Fruit fly (Drosophila melanogaster): ENCODE data around the gene MED30.
A peak's percentile ranks its signal among the peaks of the same experiment; 100 is the strongest.

MED30 gene

dm6 chr3L:606490-607327 lies 47.2 kb downstream of the MED30 start, which contains the start of gene Reg-2 (continued):
- TF ChIP-seq dm (GFP tag; optimal IDR thresholded peaks at IDR 0.05): no peak
- TF ChIP-seq aop (GFP tag; IDR thresholded peaks at IDR 0.05): no peak
- no peak for TF ChIP-seq CG31365 (tag; optimal IDR thresholded peaks at IDR 0.05)
- TF ChIP-seq chinmo (GFP tag; IDR thresholded peaks at IDR 0.05; ENCODE audit: partially characterized antibody): peak; percentile 86
- TF ChIP-seq ash1 (GFP tag; optimal IDR thresholded peaks at IDR 0.05): no peak
- TF ChIP-seq HmgZ (tag; optimal IDR thresholded peaks at IDR 0.05): no peak
- no peak for TF ChIP-seq GATAe (GFP tag; conservative IDR thresholded peaks at IDR 0.05)
- no peak for TF ChIP-seq CG6683 (GFP tag; optimal IDR thresholded peaks at IDR 0.05)
- no peak; the same call in 2 of the 3 replicates for TF ChIP-seq dysf (GFP tag; IDR thresholded peaks at IDR 0.05)
- TF ChIP-seq ara (GFP tag; IDR thresholded peaks at IDR 0.05): no peak
- TF ChIP-seq inv (GFP tag; IDR thresholded peaks at IDR 0.05; ENCODE audit: partially characterized antibody): no peak
- peak; percentile 37; the same call in 1 of the 3 replicates for TF ChIP-seq CG17361 (GFP tag; IDR thresholded peaks at IDR 0.05)
- TF ChIP-seq Hmx (GFP tag; optimal IDR thresholded peaks at IDR 0.05): no peak
- TF ChIP-seq pita (GFP tag; optimal IDR thresholded peaks at IDR 0.05): peak; percentile 83
- TF ChIP-seq slbo (GFP tag; IDR thresholded peaks at IDR 0.05): peak; percentile 41; the same call in 1 of the 2 replicates
- TF ChIP-seq CG18011 (GFP tag; optimal IDR thresholded peaks at IDR 0.05): no peak
- no peak for TF ChIP-seq gsb (GFP tag; IDR thresholded peaks at IDR 0.05)
- no peak for TF ChIP-seq CG4404 (GFP tag; IDR thresholded peaks at IDR 0.05)
- no peak for TF ChIP-seq CG1529 (GFP tag; optimal IDR thresholded peaks at IDR 0.05)
- TF ChIP-seq usp (GFP tag; optimal IDR thresholded peaks at IDR 0.05): no peak
- TF ChIP-seq grau (tag; optimal IDR thresholded peaks at IDR 0.05): peak; percentile 31
- no peak for TF ChIP-seq CG10431 (GFP tag; optimal IDR thresholded peaks at IDR 0.05)
- no peak for TF ChIP-seq CG33557 (GFP tag; optimal IDR thresholded peaks at IDR 0.05)
- TF ChIP-seq CG1603 (tag; optimal IDR thresholded peaks at IDR 0.05): peak; percentile 43
- TF ChIP-seq run (tag; optimal IDR thresholded peaks at IDR 0.05): peak; percentile 23
- TF ChIP-seq nom (GFP tag; optimal IDR thresholded peaks at IDR 0.05): peak; percentile 37
- peak; percentile 30 for TF ChIP-seq sens (GFP tag)
- TF ChIP-seq D19A (tag; optimal IDR thresholded peaks at IDR 0.05): no peak
- no peak for TF ChIP-seq CG11695 (GFP tag; IDR thresholded peaks at IDR 0.05)
- no peak for TF ChIP-seq eve (GFP tag; optimal IDR thresholded peaks at IDR 0.05)
- no peak for TF ChIP-seq fu2 (GFP tag; optimal IDR thresholded peaks at IDR 0.05)
- TF ChIP-seq dimm (GFP tag; IDR thresholded peaks at IDR 0.05): no peak
- TF ChIP-seq ranshi (GFP tag; IDR thresholded peaks at IDR 0.05): no peak
- TF ChIP-seq CG10654 (GFP tag; optimal IDR thresholded peaks at IDR 0.05): no peak
- TF ChIP-seq CG2678 (tag; optimal IDR thresholded peaks at IDR 0.05): no peak
- TF ChIP-seq caup (GFP tag; optimal IDR thresholded peaks at IDR 0.05; ENCODE audit: severe bottlenecking): peak; percentile 40
- TF ChIP-seq CG9876 (GFP tag; optimal IDR thresholded peaks at IDR 0.05): no peak
- no peak for TF ChIP-seq CG32767 (GFP tag; IDR thresholded peaks at IDR 0.05)
- peak; percentile 6; the same call in 1 of the 3 replicates for TF ChIP-seq Dbx (GFP tag; IDR thresholded peaks at IDR 0.05)
- peak; percentile 96 for TF ChIP-seq E2f2 (GFP tag; IDR thresholded peaks at IDR 0.05)
- TF ChIP-seq CG11247 (GFP tag; IDR thresholded peaks at IDR 0.05): 0 out of 2 replicates have a peak, but pooled peaks have one; percentile 5
- TF ChIP-seq nmo (GFP tag; optimal IDR thresholded peaks at IDR 0.05): peak; percentile 28
- no peak for TF ChIP-seq CG8281 (tag; optimal IDR thresholded peaks at IDR 0.05)
- TF ChIP-seq luna (GFP tag; optimal IDR thresholded peaks at IDR 0.05): no peak
- TF ChIP-seq CG12391 (tag; optimal IDR thresholded peaks at IDR 0.05): peak; percentile 45
- TF ChIP-seq CG1024 (GFP tag; IDR thresholded peaks at IDR 0.05): no peak
- TF ChIP-seq CG16863 (GFP tag; optimal IDR thresholded peaks at IDR 0.05): no peak
- TF ChIP-seq CG2889 (GFP tag; IDR thresholded peaks at IDR 0.05): no peak
- no peak for TF ChIP-seq CG18476 (GFP tag; optimal IDR thresholded peaks at IDR 0.05)
- no peak for TF ChIP-seq CG1233 (GFP tag; optimal IDR thresholded peaks at IDR 0.05)

All from whole organism, embryonic.